Worm (Caenorhabditis elegans) whole organism, L4 larva: ENCODE data around the gene clec-50.

Experiments
- D1046.2 ChIP-seq: fragments of 200-800 bp; sonication (Bioruptor generic); IDR thresholded peaks from 2 replicates; pipeline ENCODE4 v1.3.6; 2022; ENCODE audit warnings: missing genetic modification characterization, missing compliant biosample characterization
- F26F4.8 ChIP-seq: fragments of 200-800 bp; sonication (Bioruptor generic); conservative IDR thresholded peaks from 2 replicates; pipeline ENCODE4 v1.3.6; 2022; ENCODE audit warnings: missing genetic modification characterization, missing compliant biosample characterization
- F37D6.2 ChIP-seq: sonication (generic microtip); optimal IDR thresholded peaks from 2 replicates; lab custom pipeline; 2016; ENCODE audit warnings: mild to moderate bottlenecking, missing genetic modification characterization, missing compliant biosample characterization
- F49E8.2 ChIP-seq: sonication (generic microtip); optimal IDR thresholded peaks from 2 replicates; lab custom pipeline; 2016; ENCODE audit warnings: missing compliant biosample characterization, mild to moderate bottlenecking, missing genetic modification characterization, borderline replicate concordance
- T26A8.4 ChIP-seq: fragments of 200-800 bp; sonication (Bioruptor generic); IDR thresholded peaks from 2 replicates; pipeline ENCODE4 v1.3.6; 2022; ENCODE audit warnings: missing genetic modification characterization, missing compliant biosample characterization
- Y48G9A.11 ChIP-seq: fragments of 200-800 bp; sonication (Bioruptor generic); IDR thresholded peaks from 2 replicates; pipeline ENCODE4 v1.3.6; 2022; ENCODE audit warnings: missing genetic modification reagents, missing genetic modification characterization, missing compliant biosample characterization
- Y5F2A.4 ChIP-seq: fragments of 200-800 bp; sonication (Bioruptor generic); optimal IDR thresholded peaks from 2 replicates; lab custom pipeline; 2018; ENCODE audit warnings: mild to moderate bottlenecking, missing genetic modification characterization, missing compliant biosample characterization
- arid-1 ChIP-seq: fragments of 200-800 bp; sonication (Bioruptor generic); conservative IDR thresholded peaks from 2 replicates; pipeline ENCODE4 v1.3.6; 2022; ENCODE audit warnings: missing genetic modification reagents, missing genetic modification characterization, missing compliant biosample characterization
- ceh-20 ChIP-seq: fragments of 200-800 bp; sonication (Bioruptor generic); IDR thresholded peaks from 2 replicates; pipeline ENCODE4 v1.3.6; 2022; ENCODE audit warnings: missing genetic modification reagents, missing genetic modification characterization, missing compliant biosample characterization
- ceh-28 ChIP-seq: fragments of 150-350 bp; optimal IDR thresholded peaks from 2 replicates; lab custom pipeline; 2014; ENCODE audit warnings: missing biosample characterization, missing genetic modification reagents, missing genetic modification characterization
- ceh-44 ChIP-seq: fragments of 200-800 bp; sonication (Bioruptor generic); IDR thresholded peaks from 2 replicates; pipeline ENCODE4 v1.3.6; 2022; ENCODE audit warnings: missing genetic modification reagents, missing genetic modification characterization, missing compliant biosample characterization
- ces-1 ChIP-seq: fragments of 150-350 bp; sonication (generic microtip); optimal IDR thresholded peaks from 4 replicates; lab custom pipeline; 2014; ENCODE audit warnings: missing biosample characterization, missing genetic modification reagents, missing genetic modification characterization
- ctbp-1 ChIP-seq: fragments of 200-800 bp; sonication (Bioruptor generic); IDR thresholded peaks from 2 replicates; pipeline ENCODE4 v1.3.6; 2022; ENCODE audit warnings: missing genetic modification reagents, missing genetic modification characterization, missing compliant biosample characterization
- dve-1 ChIP-seq: sonication (generic microtip); optimal IDR thresholded peaks from 2 replicates; lab custom pipeline; 2017; ENCODE audit warnings: antibody characterized with exemption, mild to moderate bottlenecking, missing genetic modification characterization, missing compliant biosample characterization; ENCODE audit not compliant: insufficient read depth
- egl-27 ChIP-seq: sonication (generic microtip); optimal IDR thresholded peaks from 3 replicates; lab custom pipeline; 2017; ENCODE audit warnings: missing biosample characterization, missing genetic modification reagents, missing genetic modification characterization
- egl-43 ChIP-seq: fragments of 200-800 bp; sonication (Bioruptor generic); IDR thresholded peaks from 2 replicates; pipeline ENCODE4 v1.3.6; 2022; ENCODE audit warnings: missing genetic modification reagents, missing genetic modification characterization, missing compliant biosample characterization
- hif-1 ChIP-seq, 2 experiments: sonication (generic microtip); optimal IDR thresholded peaks; 2 replicates each; lab custom pipeline; 2016 to 2017; ENCODE audit warnings: missing compliant biosample characterization in 2 of 2, missing genetic modification characterization in 2 of 2, missing genetic modification reagents in 2 of 2, missing genotype in 2 of 2, mild to moderate bottlenecking in 1 of 2
- lim-7 ChIP-seq: fragments of 200-800 bp; sonication (Bioruptor generic); IDR thresholded peaks from 2 replicates; pipeline ENCODE4 v1.3.6; 2022; ENCODE audit warnings: missing genetic modification characterization, missing compliant biosample characterization
- lin-15B ChIP-seq: fragments of 150-350 bp; sonication (generic microtip); optimal IDR thresholded peaks from 3 replicates; lab custom pipeline; 2014; ENCODE audit warnings: missing biosample characterization, missing genetic modification characterization
- lin-29 ChIP-seq: fragments of 200-800 bp; sonication (Bioruptor generic); IDR thresholded peaks from 2 replicates; pipeline ENCODE4 v1.3.6; 2022; ENCODE audit warnings: missing genetic modification reagents, missing genetic modification characterization, missing compliant biosample characterization
- lir-3 ChIP-seq: sonication (generic microtip); optimal IDR thresholded peaks from 2 replicates; lab custom pipeline; 2016; ENCODE audit warnings: mild to moderate bottlenecking, missing genetic modification characterization, missing compliant biosample characterization
- madf-9 ChIP-seq: fragments of 200-800 bp; sonication (Bioruptor generic); conservative IDR thresholded peaks from 2 replicates; pipeline ENCODE4 v1.3.6; 2022; ENCODE audit warnings: missing genetic modification reagents, missing genetic modification characterization, missing compliant biosample characterization
- mdl-1 ChIP-seq, 2 experiments: fragments of 150-350 bp in 1 of 2; sonication (generic microtip) in 1 of 2; optimal IDR thresholded peaks; 2 replicates each; lab custom pipeline; 2014 to 2017; ENCODE audit warnings: missing biosample characterization in 2 of 2, missing genetic modification characterization in 2 of 2
- mdt-29 ChIP-seq: fragments of 200-800 bp; sonication (Bioruptor generic); IDR thresholded peaks from 2 replicates; pipeline ENCODE4 v1.3.6; 2022; ENCODE audit warnings: missing genetic modification reagents, missing genetic modification characterization, missing compliant biosample characterization
- mep-1 ChIP-seq: fragments of 150-350 bp; sonication (generic microtip); optimal IDR thresholded peaks from 3 replicates; lab custom pipeline; 2014; ENCODE audit warnings: missing biosample characterization, missing genetic modification characterization
- mes-2 ChIP-seq: sonication (generic microtip); optimal IDR thresholded peaks from 2 replicates; lab custom pipeline; 2016; ENCODE audit warnings: missing genotype, mild to moderate bottlenecking, missing genetic modification characterization, missing compliant biosample characterization; ENCODE audit not compliant: poor library complexity, severe bottlenecking
- mxl-3 ChIP-seq: fragments of 200-800 bp; sonication (Bioruptor generic); optimal IDR thresholded peaks from 2 replicates; lab custom pipeline; 2018; ENCODE audit warnings: mild to moderate bottlenecking, missing genetic modification characterization, missing compliant biosample characterization
- nhr-11 ChIP-seq: fragments of 150-350 bp; optimal IDR thresholded peaks from 2 replicates; lab custom pipeline; 2014; ENCODE audit warnings: missing biosample characterization, missing genetic modification characterization
- nhr-111 ChIP-seq: fragments of 200-800 bp; sonication (Bioruptor generic); optimal IDR thresholded peaks from 2 replicates; lab custom pipeline; 2018; ENCODE audit warnings: mild to moderate bottlenecking, missing genetic modification characterization, missing compliant biosample characterization
- nhr-25 ChIP-seq: sonication (generic microtip); optimal IDR thresholded peaks from 2 replicates; lab custom pipeline; 2017; ENCODE audit warnings: missing genetic modification characterization, mild to moderate bottlenecking, missing compliant biosample characterization, antibody characterized with exemption, moderate library complexity, borderline replicate concordance; ENCODE audit not compliant: insufficient read depth
- nhr-28 ChIP-seq: fragments of 150-350 bp; optimal IDR thresholded peaks from 2 replicates; lab custom pipeline; 2014; ENCODE audit warnings: missing biosample characterization, missing genetic modification characterization
- nhr-77 ChIP-seq: fragments of 150-350 bp; optimal IDR thresholded peaks from 2 replicates; lab custom pipeline; 2014; ENCODE audit warnings: missing biosample characterization, missing genetic modification characterization
- pha-4 ChIP-seq, 2 experiments: fragments of 150-350 bp in 1 of 2; fragments of 200-800 bp in 1 of 2; sonication (Bioruptor generic) in 1 of 2; IDR thresholded peaks in 1 of 2; optimal IDR thresholded peaks in 1 of 2; 2 replicates each; pipeline versions ENCODE4 v1.3.6 to Lab custom; 2014 to 2022; ENCODE audit warnings: missing genetic modification characterization in 2 of 2, missing genetic modification reagents in 2 of 2, missing biosample characterization in 1 of 2, missing compliant biosample characterization in 1 of 2
- pqm-1 ChIP-seq: sonication (generic microtip); optimal IDR thresholded peaks from 2 replicates; lab custom pipeline; 2017; ENCODE audit warnings: missing biosample characterization, missing genetic modification characterization
- saeg-2 ChIP-seq: fragments of 200-800 bp; sonication (Bioruptor generic); IDR thresholded peaks from 2 replicates; pipeline ENCODE4 v1.3.6; 2022; ENCODE audit warnings: missing genetic modification reagents, missing genetic modification characterization, missing compliant biosample characterization
- sdz-12 ChIP-seq: fragments of 200-800 bp; sonication (Bioruptor generic); optimal IDR thresholded peaks from 2 replicates; lab custom pipeline; 2018; ENCODE audit warnings: mild to moderate bottlenecking, missing genetic modification characterization, missing compliant biosample characterization
- set-16 ChIP-seq: fragments of 200-800 bp; sonication (Bioruptor generic); IDR thresholded peaks from 2 replicates; pipeline ENCODE4 v1.3.6; 2022; ENCODE audit warnings: missing genetic modification reagents, missing genetic modification characterization, missing compliant biosample characterization
- snpc-1.2 ChIP-seq: fragments of 200-800 bp; sonication (Bioruptor generic); IDR thresholded peaks from 2 replicates; pipeline ENCODE4 v1.3.6; 2022; ENCODE audit warnings: missing genetic modification reagents, missing genetic modification characterization, missing compliant biosample characterization
- unc-130 ChIP-seq: sonication (generic microtip); optimal IDR thresholded peaks from 2 replicates; lab custom pipeline; 2016; ENCODE audit warnings: missing genetic modification reagents, missing genetic modification characterization, missing compliant biosample characterization
- vab-7 ChIP-seq: fragments of 200-800 bp; sonication (Bioruptor generic); IDR thresholded peaks from 2 replicates; pipeline ENCODE4 v1.3.6; 2022; ENCODE audit warnings: missing genetic modification reagents, missing genetic modification characterization, missing compliant biosample characterization
- zag-1 ChIP-seq: fragments of 150-350 bp; optimal IDR thresholded peaks from 2 replicates; lab custom pipeline; 2014; ENCODE audit warnings: missing biosample characterization, missing genetic modification characterization
- ztf-11 ChIP-seq: fragments of 150-350 bp; optimal IDR thresholded peaks from 2 replicates; lab custom pipeline; 2014; ENCODE audit warnings: missing biosample characterization, missing genetic modification characterization

Gene clec-50

ce11 chrV:19790248-19790647 is 35.1 kb upstream of the clec-50 start:
- TF ChIP-seq ztf-11 (tag; lab: Kevin White, UChicago) (no peak), set-16 (GFP tag; lab: Robert Waterston, UW) (peak; percentile 81)
- TF ChIP-seq, all 104 proteins: peak for 1

DNA sequence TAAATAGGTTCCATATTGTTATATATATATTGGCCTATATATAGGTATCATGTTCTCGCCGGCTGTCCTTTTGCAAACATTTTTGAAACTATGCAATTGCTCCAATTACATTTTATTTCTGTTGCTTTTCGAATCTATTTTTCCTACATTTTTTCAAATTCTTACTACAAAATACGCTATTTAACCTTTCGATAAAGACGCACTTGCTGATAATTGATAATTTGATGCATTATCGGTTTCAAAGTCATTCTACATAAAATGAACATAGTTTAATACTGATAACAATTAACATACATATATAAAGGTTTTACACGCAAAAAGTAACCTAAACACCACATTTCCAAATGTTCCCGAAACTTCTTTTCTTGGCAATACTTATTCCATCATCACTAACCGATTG is 33.2 kb upstream of the clec-50 start, which contains the start of gene clec-258:
TSS of gene clec-258 (plus strand) at position 81 of the 400 bp plus-strand sequence.
- TF ChIP-seq nhr-77 (tag; lab: Kevin White, UChicago) (no peak), nhr-28 (tag; lab: Kevin White, UChicago) (peak; percentile 94), pqm-1 (tag; lab: Kevin White, UChicago) (peak; percentile 77), Y48G9A.11 (GFP tag; lab: Robert Waterston, UW) (no peak)

ce11 chrV:19783829-19784228 is 28.7 kb upstream of the clec-50 start, which contains the start of gene srt-45:
srt-45 (plus strand) TSS chrV:19784129.
- no peak for TF ChIP-seq D1046.2 (GFP tag; lab: Robert Waterston, UW)
- TF ChIP-seq lim-7 = no peak
- no peak for TF ChIP-seq F37D6.2 (tag; lab: Kevin White, UChicago)
- TF ChIP-seq saeg-2 = no peak
- TF ChIP-seq snpc-1.2 = no peak
- TF ChIP-seq arid-1 = no peak
- no peak for TF ChIP-seq ces-1
- no peak for TF ChIP-seq ctbp-1 (GFP tag; lab: Robert Waterston, UW)
- TF ChIP-seq vab-7 (GFP tag; lab: Robert Waterston, UW) = no peak
- no peak for TF ChIP-seq T26A8.4 (GFP tag; lab: Robert Waterston, UW)
- TF ChIP-seq ceh-28 (tag; lab: Kevin White, UChicago) = no peak
- no peak for TF ChIP-seq mxl-3 (GFP tag; lab: Kevin White, UChicago)
- TF ChIP-seq ceh-44 (GFP tag; lab: Robert Waterston, UW) = no peak
- TF ChIP-seq Y48G9A.11 (GFP tag; lab: Robert Waterston, UW) = no peak
- TF ChIP-seq lin-29 = no peak
- TF ChIP-seq nhr-25 = no peak
- no peak for TF ChIP-seq mdl-1 (tag; optimal IDR thresholded peaks at IDR 0.05; lab: Kevin White, UChicago)
- no peak for TF ChIP-seq sdz-12 (GFP tag; lab: Kevin White, UChicago)
- no peak for TF ChIP-seq nhr-111 (GFP tag; lab: Kevin White, UChicago)
- TF ChIP-seq lir-3 (tag; lab: Kevin White, UChicago) = no peak
- TF ChIP-seq, all 104 proteins: peak for 0

DNA sequence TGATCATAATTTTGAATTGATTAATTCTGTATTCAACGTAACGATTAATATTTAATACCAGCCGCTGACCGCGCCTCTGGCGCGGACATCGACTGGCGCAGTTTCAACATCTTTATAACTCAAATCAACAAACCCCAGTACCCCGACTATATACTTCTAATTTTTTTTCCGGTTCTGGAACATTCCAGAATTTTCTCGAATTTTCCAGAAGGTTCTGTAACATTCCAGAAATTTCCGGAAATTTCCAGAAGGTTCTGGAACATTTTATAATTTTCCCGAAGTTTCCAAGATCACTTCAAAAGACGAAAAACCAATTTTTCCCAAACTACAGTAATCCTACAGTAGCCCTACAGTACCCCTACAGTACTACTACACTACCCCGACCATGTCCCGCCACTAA is 24.1 kb upstream of the clec-50 start:
- TF ChIP-seq vab-7 (GFP tag; lab: Robert Waterston, UW) (no peak), egl-27 (tag; lab: Kevin White, UChicago) (no peak), nhr-11 (tag; lab: Kevin White, UChicago) (no peak), mdt-29 (no peak), lin-29 (no peak), F26F4.8 (GFP tag; lab: Robert Waterston, UW) (no peak), saeg-2 (no peak), D1046.2 (GFP tag; lab: Robert Waterston, UW) (no peak), dve-1 (tag; lab: Kevin White, UChicago) (no peak), Y5F2A.4 (no peak), pha-4 (GFP tag; IDR thresholded peaks at IDR 0.05; lab: Robert Waterston, UW) (no peak), pha-4 (tag; optimal IDR thresholded peaks at IDR 0.05; lab: Kevin White, UChicago) (no peak), zag-1 (tag; lab: Kevin White, UChicago) (no peak)

DNA sequence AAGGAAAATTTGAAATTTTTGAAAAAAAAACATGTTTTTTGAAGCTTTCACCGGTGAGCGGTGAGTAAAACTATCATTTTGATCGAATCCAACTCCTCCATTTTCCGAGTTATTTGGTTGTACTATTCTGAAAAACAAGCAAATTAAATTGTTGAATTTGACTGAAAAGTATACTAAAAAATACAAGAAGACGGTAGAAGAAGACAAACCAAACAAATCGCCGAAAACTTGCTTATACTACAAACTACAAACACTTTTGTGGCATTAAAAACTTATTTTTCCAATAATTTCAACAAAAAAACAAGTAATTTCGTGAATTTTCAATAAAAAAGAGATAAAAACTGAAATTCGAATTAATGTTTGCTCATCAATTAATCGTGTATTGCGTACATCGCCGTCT is 23.4 kb upstream of the clec-50 start, which contains the start of gene fbxa-194:
TSS of gene fbxa-194 (minus strand) at position 101 of the 400 bp plus-strand sequence.
- TF ChIP-seq mep-1 (tag; lab: Kevin White, UChicago) = no peak
- TF ChIP-seq egl-27 (tag; lab: Kevin White, UChicago) = no peak
- TF ChIP-seq madf-9 (GFP tag; lab: Robert Waterston, UW) = no peak
- no peak for TF ChIP-seq egl-43 (GFP tag; lab: Robert Waterston, UW)
- no peak for TF ChIP-seq pha-4 (GFP tag; IDR thresholded peaks at IDR 0.05; lab: Robert Waterston, UW)
- TF ChIP-seq pha-4 (tag; optimal IDR thresholded peaks at IDR 0.05; lab: Kevin White, UChicago) = no peak
- TF ChIP-seq mes-2 (tag; lab: Kevin White, UChicago) = no peak
- TF ChIP-seq unc-130 = no peak
- no peak for TF ChIP-seq ceh-44 (GFP tag; lab: Robert Waterston, UW)
- TF ChIP-seq ceh-20 = no peak
- TF ChIP-seq lin-15B = no peak
- TF ChIP-seq hif-1 (tag; optimal IDR thresholded peaks at IDR 0.05; lab: Kevin White, UChicago) = no peak
- no peak for TF ChIP-seq F49E8.2 (tag; lab: Kevin White, UChicago)
- no peak for TF ChIP-seq lin-29
- no peak for TF ChIP-seq pqm-1 (tag; lab: Kevin White, UChicago)
